Worm (Caenorhabditis elegans) whole organism, mixed stage, embryonic: ENCODE measurements around the gene srw-77.

ENCODE experiments used
- ces-1 ChIP-seq: fragments of 150-350 bp; optimal IDR thresholded peaks from 2 replicates; lab custom pipeline; 2014; ENCODE audit warnings: missing biosample characterization, missing genetic modification reagents, missing genetic modification characterization
- elt-3 ChIP-seq: fragments of 150-350 bp; optimal IDR thresholded peaks from 2 replicates; lab custom pipeline; 2014; ENCODE audit warnings: missing biosample characterization, missing genetic modification characterization
- hlh-1 ChIP-seq: fragments of 150-350 bp; optimal IDR thresholded peaks from 2 replicates; lab custom pipeline; 2014; ENCODE audit warnings: missing biosample characterization, missing genetic modification reagents, missing genetic modification characterization
- lin-13 ChIP-seq: fragments of 150-350 bp; optimal IDR thresholded peaks from 2 replicates; lab custom pipeline; 2014; ENCODE audit warnings: missing biosample characterization, missing genetic modification characterization
- lin-32 ChIP-seq: fragments of 200-800 bp; sonication (Bioruptor generic); optimal IDR thresholded peaks from 2 replicates; lab custom pipeline; 2018; ENCODE audit warnings: mild to moderate bottlenecking, missing genetic modification characterization, missing compliant biosample characterization
- lsy-2 ChIP-seq: fragments of 150-350 bp; optimal IDR thresholded peaks from 2 replicates; lab custom pipeline; 2014; ENCODE audit warnings: missing biosample characterization, missing genetic modification characterization
- mls-2 ChIP-seq: sonication (generic microtip); optimal IDR thresholded peaks from 2 replicates; lab custom pipeline; 2016; ENCODE audit warnings: mild to moderate bottlenecking, missing genetic modification characterization, moderate library complexity, missing compliant biosample characterization
- nhr-12 ChIP-seq: fragments of 150-350 bp; optimal IDR thresholded peaks from 2 replicates; lab custom pipeline; 2014; ENCODE audit warnings: missing biosample characterization, missing genetic modification characterization
- snpc-4 ChIP-seq: fragments of 150-350 bp; optimal IDR thresholded peaks from 2 replicates; lab custom pipeline; 2014; ENCODE audit warnings: missing biosample characterization, missing genetic modification characterization
- unc-62 ChIP-seq: fragments of 150-350 bp; optimal IDR thresholded peaks from 2 replicates; lab custom pipeline; 2014; ENCODE audit warnings: missing biosample characterization, missing genetic modification reagents, missing genetic modification characterization
- ztf-11 ChIP-seq: fragments of 150-350 bp; optimal IDR thresholded peaks from 2 replicates; lab custom pipeline; 2014; ENCODE audit warnings: missing biosample characterization, missing genetic modification characterization

DNA sequence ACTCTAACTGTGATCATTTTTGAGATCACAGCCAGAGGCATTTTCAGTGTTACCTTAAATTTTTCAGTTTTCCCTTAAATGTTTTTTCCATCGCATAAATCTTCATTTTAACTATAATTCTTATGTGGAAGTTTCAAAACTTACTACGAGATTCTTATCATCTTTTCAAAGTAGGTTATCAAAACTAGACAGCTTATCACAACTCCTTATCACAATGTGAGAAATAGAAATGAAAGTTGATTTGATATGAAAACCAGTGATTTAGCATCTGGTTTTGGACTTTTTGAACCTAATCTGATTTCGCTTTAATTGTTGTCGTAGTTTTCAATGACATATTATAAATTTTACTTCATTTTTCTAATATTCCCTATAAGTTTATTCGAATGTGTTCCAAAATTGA is 7.5 kb downstream of the srw-77 start, which contains the start of gene mltn-11:
- no peak for TF ChIP-seq ztf-11
- TF ChIP-seq ces-1: no peak
- TF ChIP-seq lsy-2 (tag; lab: Kevin White, UChicago): no peak
- no peak for TF ChIP-seq hlh-1 (tag; lab: Kevin White, UChicago)
- TF ChIP-seq unc-62 (GFP tag; lab: Kevin White, UChicago): no peak
- no peak for TF ChIP-seq nhr-12 (tag; lab: Kevin White, UChicago)
- no peak for TF ChIP-seq lin-13 (tag; lab: Kevin White, UChicago)
- TF ChIP-seq lin-32 (GFP tag; lab: Kevin White, UChicago): no peak
- no peak for TF ChIP-seq snpc-4 (tag; lab: Kevin White, UChicago)
- TF ChIP-seq mls-2 (tag; lab: Kevin White, UChicago): no peak
- TF ChIP-seq elt-3: no peak
